Worm (Caenorhabditis elegans) whole organism, late embryonic: ENCODE measurements around the gene nmur-2.

ENCODE experiments used
- C38D4.7 ChIP-seq: fragments of 200-800 bp; sonication (Bioruptor generic); optimal IDR thresholded peaks from 2 replicates; lab custom pipeline; 2018; ENCODE audit warnings: mild to moderate bottlenecking, missing genetic modification characterization, moderate library complexity, missing compliant biosample characterization
- F13H6.1 ChIP-seq: sonication (generic microtip); optimal IDR thresholded peaks from 2 replicates; lab custom pipeline; 2016; ENCODE audit warnings: missing genetic modification characterization, missing compliant biosample characterization
- K02D7.2 ChIP-seq: sonication (generic microtip); optimal IDR thresholded peaks from 2 replicates; lab custom pipeline; 2017; ENCODE audit warnings: mild to moderate bottlenecking, missing genetic modification characterization, missing compliant biosample characterization
- Y22D7AL.16 ChIP-seq: sonication (generic microtip); optimal IDR thresholded peaks from 2 replicates; lab custom pipeline; 2016; ENCODE audit warnings: missing genetic modification characterization, missing compliant biosample characterization
- ama-1 ChIP-seq: fragments of 150-350 bp; optimal IDR thresholded peaks from 2 replicates; lab custom pipeline; 2014
- ceh-18 ChIP-seq: sonication (generic microtip); optimal IDR thresholded peaks from 2 replicates; lab custom pipeline; 2016; ENCODE audit warnings: missing genetic modification characterization, missing compliant biosample characterization
- ceh-19 ChIP-seq: fragments of 200-800 bp; sonication (Bioruptor generic); optimal IDR thresholded peaks from 2 replicates; lab custom pipeline; 2018; ENCODE audit warnings: mild to moderate bottlenecking, missing genetic modification characterization, missing compliant biosample characterization
- ceh-30 ChIP-seq: fragments of 150-350 bp; optimal IDR thresholded peaks from 2 replicates; lab custom pipeline; 2014; ENCODE audit warnings: missing biosample characterization, missing genetic modification characterization
- ceh-31 ChIP-seq: sonication (generic microtip); optimal IDR thresholded peaks from 2 replicates; lab custom pipeline; 2016; ENCODE audit warnings: missing genetic modification characterization, missing compliant biosample characterization
- ceh-45 ChIP-seq: fragments of 200-800 bp; sonication (Bioruptor generic); IDR thresholded peaks from 2 replicates; pipeline ENCODE4 v1.3.6; 2022; ENCODE audit warnings: missing genetic modification reagents, missing genetic modification characterization, missing compliant biosample characterization
- ceh-6 ChIP-seq: fragments of 200-800 bp; sonication (Bioruptor generic); optimal IDR thresholded peaks from 2 replicates; lab custom pipeline; 2018; ENCODE audit warnings: mild to moderate bottlenecking, missing genetic modification characterization, missing compliant biosample characterization
- ceh-9 ChIP-seq: sonication (generic microtip); optimal IDR thresholded peaks from 2 replicates; lab custom pipeline; 2016; ENCODE audit warnings: mild to moderate bottlenecking, missing genetic modification characterization, inconsistent platforms, missing compliant biosample characterization
- che-1 ChIP-seq: sonication (generic microtip); optimal IDR thresholded peaks from 2 replicates; lab custom pipeline; 2016; ENCODE audit warnings: mild to moderate bottlenecking, missing genetic modification characterization, missing compliant biosample characterization
- dmd-4 ChIP-seq: sonication (generic microtip); optimal IDR thresholded peaks from 2 replicates; lab custom pipeline; 2016; ENCODE audit warnings: borderline replicate concordance, missing genetic modification characterization, missing compliant biosample characterization
- dve-1 ChIP-seq: sonication (generic microtip); optimal IDR thresholded peaks from 2 replicates; lab custom pipeline; 2017; ENCODE audit warnings: antibody characterized with exemption, mild to moderate bottlenecking, missing genetic modification characterization, missing compliant biosample characterization
- elt-2 ChIP-seq: sonication (generic microtip); optimal IDR thresholded peaks from 2 replicates; lab custom pipeline; 2016; ENCODE audit warnings: missing genetic modification reagents, missing genetic modification characterization, missing compliant biosample characterization
- elt-4 ChIP-seq: sonication (generic microtip); optimal IDR thresholded peaks from 2 replicates; lab custom pipeline; 2016; ENCODE audit warnings: missing genetic modification characterization, missing compliant biosample characterization
- eyg-1 ChIP-seq: sonication (generic microtip); optimal IDR thresholded peaks from 2 replicates; lab custom pipeline; 2016; ENCODE audit warnings: missing genotype, missing genetic modification characterization, missing compliant biosample characterization
- fax-1 ChIP-seq: sonication (generic microtip); optimal IDR thresholded peaks from 2 replicates; lab custom pipeline; 2016; ENCODE audit warnings: missing genotype, missing genetic modification characterization, missing compliant biosample characterization
- fkh-10 ChIP-seq: fragments of 150-350 bp; optimal IDR thresholded peaks from 2 replicates; lab custom pipeline; 2014; ENCODE audit warnings: missing biosample characterization, missing genetic modification reagents, missing genetic modification characterization
- fkh-6 ChIP-seq: sonication (generic microtip); optimal IDR thresholded peaks from 2 replicates; lab custom pipeline; 2016; ENCODE audit warnings: missing genetic modification characterization, missing compliant biosample characterization
- hlh-15 ChIP-seq: sonication (generic microtip); optimal IDR thresholded peaks from 2 replicates; lab custom pipeline; 2016; ENCODE audit warnings: missing genetic modification characterization, missing compliant biosample characterization
- hlh-30 ChIP-seq: sonication (generic microtip); optimal IDR thresholded peaks from 2 replicates; lab custom pipeline; 2017; ENCODE audit warnings: antibody characterized with exemption, missing genetic modification characterization, missing compliant biosample characterization; ENCODE audit not compliant: insufficient read depth
- hlh-8 ChIP-seq: sonication (generic microtip); optimal IDR thresholded peaks from 2 replicates; lab custom pipeline; 2016; ENCODE audit warnings: missing genotype, missing genetic modification characterization, missing compliant biosample characterization
- madf-2 ChIP-seq: sonication (generic microtip); optimal IDR thresholded peaks from 2 replicates; lab custom pipeline; 2017; ENCODE audit warnings: missing genetic modification characterization, missing compliant biosample characterization
- nhr-11 ChIP-seq: fragments of 150-350 bp; optimal IDR thresholded peaks from 2 replicates; lab custom pipeline; 2014; ENCODE audit warnings: missing biosample characterization, missing genetic modification characterization
- nhr-232 ChIP-seq: sonication (generic microtip); optimal IDR thresholded peaks from 2 replicates; lab custom pipeline; 2016; ENCODE audit warnings: missing genetic modification characterization, missing compliant biosample characterization
- pat-9 ChIP-seq: fragments of 200-800 bp; sonication (Bioruptor generic); optimal IDR thresholded peaks from 2 replicates; lab custom pipeline; 2018; ENCODE audit warnings: mild to moderate bottlenecking, missing genetic modification characterization, moderate library complexity, missing compliant biosample characterization
- pqm-1 ChIP-seq: sonication (generic microtip); optimal IDR thresholded peaks from 2 replicates; lab custom pipeline; 2016; ENCODE audit warnings: missing genetic modification characterization, missing compliant biosample characterization
- rnt-1 ChIP-seq: sonication (generic microtip); optimal IDR thresholded peaks from 2 replicates; lab custom pipeline; 2016; ENCODE audit warnings: missing genetic modification characterization, missing compliant biosample characterization
- sdc-2 ChIP-seq: sonication (generic microtip); optimal IDR thresholded peaks from 2 replicates; lab custom pipeline; 2016; ENCODE audit warnings: missing genotype, missing genetic modification characterization, missing compliant biosample characterization
- sox-2 ChIP-seq: fragments of 200-800 bp; sonication (Bioruptor generic); IDR thresholded peaks from 2 replicates; pipeline ENCODE4 v1.3.6; 2022; ENCODE audit warnings: missing genetic modification reagents, missing genetic modification characterization, missing compliant biosample characterization
- syd-9 ChIP-seq: sonication (generic microtip); optimal IDR thresholded peaks from 2 replicates; lab custom pipeline; 2016; ENCODE audit warnings: mild to moderate bottlenecking, missing genetic modification characterization, moderate library complexity, missing compliant biosample characterization
- tbx-2 ChIP-seq: sonication (generic microtip); optimal IDR thresholded peaks from 2 replicates; lab custom pipeline; 2016; ENCODE audit warnings: missing genetic modification characterization, missing compliant biosample characterization
- unc-3 ChIP-seq, 2 experiments: fragments of 200-800 bp in 1 of 2; sonication (Bioruptor generic) in 1 of 2; sonication (generic microtip) in 1 of 2; conservative IDR thresholded peaks in 1 of 2; optimal IDR thresholded peaks in 1 of 2; 2 replicates each; pipeline versions ENCODE4 v1.3.6 to Lab custom; 2016 to 2022; ENCODE audit warnings: missing compliant biosample characterization in 2 of 2, missing genetic modification characterization in 2 of 2, missing genetic modification reagents in 1 of 2
- unc-42 ChIP-seq: sonication (generic microtip); optimal IDR thresholded peaks from 2 replicates; lab custom pipeline; 2016; ENCODE audit warnings: missing genotype, missing genetic modification characterization, missing compliant biosample characterization
- unc-55 ChIP-seq: sonication (generic microtip); optimal IDR thresholded peaks from 2 replicates; lab custom pipeline; 2017; ENCODE audit warnings: missing biosample characterization, missing genetic modification reagents, missing genetic modification characterization
- ztf-16 ChIP-seq: sonication (generic microtip); optimal IDR thresholded peaks from 2 replicates; lab custom pipeline; 2017; ENCODE audit warnings: missing genetic modification characterization, missing compliant biosample characterization

The nmur-2 gene

DNA sequence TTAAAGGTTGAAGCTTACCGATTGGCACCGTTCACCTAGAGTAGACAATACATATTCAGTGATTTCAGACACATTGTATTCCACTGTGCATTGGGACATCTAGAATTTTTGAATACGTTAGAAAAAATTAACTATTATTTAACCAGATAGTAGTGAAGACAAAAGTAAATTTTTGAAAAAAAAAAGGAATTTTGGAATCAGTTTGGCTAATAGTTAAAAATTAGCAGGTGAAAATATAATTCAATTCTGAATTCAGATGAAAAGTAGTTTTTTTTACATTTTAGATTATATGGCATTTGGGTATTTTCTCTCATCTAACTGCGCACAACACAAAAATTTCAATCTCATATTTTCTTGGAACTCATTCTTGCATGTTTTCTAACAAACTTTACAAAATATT lies at the start of gene nmur-2:
Gene nmur-2 (minus strand): TSS at position 101 of the 400 bp plus-strand sequence.
- no peak for TF ChIP-seq Y22D7AL.16 (tag; lab: Kevin White, UChicago)

DNA sequence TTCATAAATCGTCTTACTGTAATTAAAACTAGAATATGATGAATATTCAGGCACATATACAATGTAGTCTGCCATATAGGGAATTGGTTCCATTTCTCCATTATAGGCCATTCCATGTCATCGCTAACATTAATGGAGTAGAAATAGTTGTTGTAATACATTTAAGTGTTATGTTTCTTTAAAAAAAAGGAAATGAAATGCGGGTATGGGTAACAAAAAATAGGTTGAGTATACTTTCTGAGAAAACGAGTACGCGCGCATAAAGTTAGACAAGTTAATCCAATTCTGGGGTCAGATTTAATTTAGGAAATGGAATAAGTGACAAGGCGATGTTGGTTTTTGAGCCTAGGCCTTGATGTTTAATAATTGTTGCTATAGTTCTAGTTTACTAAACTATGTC lies 48.9 kb upstream of the nmur-2 start, which contains the start of gene T01D1.7:
Gene T01D1.7 (minus strand): TSS at position 101 of the 400 bp plus-strand sequence.
- no peak for TF ChIP-seq hlh-15 (tag; lab: Kevin White, UChicago)
- no peak for TF ChIP-seq syd-9
- TF ChIP-seq unc-42 (tag; lab: Kevin White, UChicago): peak; percentile 42

- peak; percentile 97 for TF ChIP-seq unc-42 (tag; lab: Kevin White, UChicago)
- no peak for TF ChIP-seq nhr-11 (tag; lab: Kevin White, UChicago)
These were observed 38.4 kb upstream of the nmur-2 start for ce11 chrII:163229-163628.

DNA sequence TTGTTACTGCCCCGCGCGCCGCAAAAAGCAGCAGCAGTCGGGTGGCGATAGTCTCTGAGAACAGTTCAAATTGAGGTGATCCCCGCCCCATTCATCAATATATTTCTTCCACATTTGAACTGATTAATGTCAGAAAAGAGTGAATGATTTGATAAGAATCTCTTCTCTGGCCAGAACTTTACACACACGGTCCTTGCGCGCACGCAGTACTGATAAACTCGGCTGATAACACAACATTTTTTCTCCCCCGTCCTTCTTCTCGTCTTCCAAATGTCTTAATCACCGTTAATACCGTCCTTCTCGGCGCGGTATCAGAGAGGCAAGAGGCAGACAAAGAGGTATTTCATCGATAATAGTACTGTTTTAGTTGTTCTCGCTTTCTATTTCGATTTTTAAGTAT lies 37.4 kb upstream of the nmur-2 start, which contains the start of gene etr-1:
Gene etr-1 (plus strand): TSS at position 193 of the 400 bp plus-strand sequence.
- TF ChIP-seq elt-2 (peak; percentile 98), hlh-15 (tag; lab: Kevin White, UChicago) (no peak)

- TF ChIP-seq ama-1 (lab: Kevin White, UChicago): no peak
- TF ChIP-seq sox-2 (GFP tag; lab: Robert Waterston, UW): no peak
- peak; percentile 14 for TF ChIP-seq tbx-2 (tag; lab: Kevin White, UChicago)
- TF ChIP-seq pat-9 (tag; lab: Kevin White, UChicago): peak; percentile 57
- TF ChIP-seq dve-1: no peak
- no peak for TF ChIP-seq ceh-6 (GFP tag; lab: Kevin White, UChicago)
- no peak for TF ChIP-seq fax-1 (tag; lab: Kevin White, UChicago)
- TF ChIP-seq ceh-18 (tag; lab: Kevin White, UChicago): peak; percentile 16
- no peak for TF ChIP-seq madf-2 (tag; lab: Kevin White, UChicago)
- no peak for TF ChIP-seq ceh-31
- peak; percentile 49 for TF ChIP-seq rnt-1
- TF ChIP-seq unc-55: peak; percentile 39
These were observed 36.5 kb upstream of the nmur-2 start for ce11 chrII:161275-161674.

ce11 chrII:160561-161123 lies 35.8 kb upstream of the nmur-2 start:
- TF ChIP-seq unc-3 (GFP tag; conservative IDR thresholded peaks at IDR 0.05; lab: Robert Waterston, UW) (no peak), unc-3 (tag; optimal IDR thresholded peaks at IDR 0.05; lab: Kevin White, UChicago) (no peak), ceh-9 (tag; lab: Kevin White, UChicago) (no peak), ztf-16 (tag; lab: Kevin White, UChicago) (no peak), hlh-8 (peak; percentile 96)

ce11 chrII:159294-159922 lies 34.6 kb upstream of the nmur-2 start:
- TF ChIP-seq dmd-4 (tag; lab: Kevin White, UChicago) (no peak), sdc-2 (tag; lab: Kevin White, UChicago) (no peak), hlh-30 (no peak), tbx-2 (tag; lab: Kevin White, UChicago) (no peak), elt-4 (tag; lab: Kevin White, UChicago) (no peak), ceh-19 (GFP tag; lab: Kevin White, UChicago) (no peak), fkh-10 (no peak), che-1 (tag; lab: Kevin White, UChicago) (no peak), unc-42 (tag; lab: Kevin White, UChicago) (no peak), hlh-8 (no peak), eyg-1 (tag; lab: Kevin White, UChicago) (no peak), unc-3 (GFP tag; conservative IDR thresholded peaks at IDR 0.05; lab: Robert Waterston, UW) (no peak), unc-3 (tag; optimal IDR thresholded peaks at IDR 0.05; lab: Kevin White, UChicago) (no peak), ceh-30 (tag; lab: Kevin White, UChicago) (no peak), pqm-1 (tag; lab: Kevin White, UChicago) (no peak), ama-1 (lab: Kevin White, UChicago) (no peak), fkh-6 (tag; lab: Kevin White, UChicago) (no peak), C38D4.7 (GFP tag; lab: Kevin White, UChicago) (no peak), ceh-18 (tag; lab: Kevin White, UChicago) (peak; percentile 22), K02D7.2 (tag; lab: Kevin White, UChicago) (no peak), F13H6.1 (tag; lab: Kevin White, UChicago) (no peak), ceh-45 (GFP tag; lab: Robert Waterston, UW) (no peak), nhr-11 (tag; lab: Kevin White, UChicago) (no peak), fax-1 (tag; lab: Kevin White, UChicago) (no peak), dve-1 (peak; percentile 28), nhr-232 (tag; lab: Kevin White, UChicago) (no peak)
